Worm (Caenorhabditis elegans) whole organism, young adult: ENCODE measurements around the gene manf-1.

Experiments used
- D2030.7 ChIP-seq: fragments of 200-800 bp; sonication (Bioruptor generic); IDR thresholded peaks from 2 replicates; pipeline ENCODE4 v1.3.6; 2022; ENCODE audit warnings: missing genetic modification reagents, missing genetic modification characterization, missing compliant biosample characterization
- F33H1.4 ChIP-seq: fragments of 200-800 bp; sonication (Bioruptor generic); IDR thresholded peaks from 2 replicates; pipeline ENCODE4 v1.3.6; 2022; ENCODE audit warnings: missing genetic modification reagents, missing genetic modification characterization, missing compliant biosample characterization
- F37B4.10 ChIP-seq: fragments of 200-800 bp; sonication (Bioruptor generic); IDR thresholded peaks from 2 replicates; pipeline ENCODE4 v1.3.6; 2022; ENCODE audit warnings: missing genetic modification characterization, missing compliant biosample characterization
- F57A8.1 ChIP-seq: fragments of 200-800 bp; sonication (Bioruptor generic); optimal IDR thresholded peaks from 2 replicates; lab custom pipeline; 2018; ENCODE audit warnings: mild to moderate bottlenecking, missing genetic modification characterization, moderate library complexity, missing compliant biosample characterization
- F57C9.4 ChIP-seq: sonication (generic microtip); optimal IDR thresholded peaks from 2 replicates; lab custom pipeline; 2017; ENCODE audit warnings: mild to moderate bottlenecking, missing genetic modification characterization, missing compliant biosample characterization
- K11D2.4 ChIP-seq: fragments of 200-800 bp; sonication (Bioruptor generic); IDR thresholded peaks from 2 replicates; pipeline ENCODE4 v1.3.6; 2022; ENCODE audit warnings: missing genetic modification reagents, missing genetic modification characterization, missing compliant biosample characterization
- Y79H2A.3 ChIP-seq: fragments of 200-800 bp; sonication (Bioruptor generic); conservative IDR thresholded peaks from 2 replicates; pipeline ENCODE4 v1.3.6; 2022; ENCODE audit warnings: missing genetic modification reagents, missing genetic modification characterization, missing compliant biosample characterization
- akir-1 ChIP-seq: fragments of 200-800 bp; sonication (Bioruptor generic); optimal IDR thresholded peaks from 2 replicates; lab custom pipeline; 2018; ENCODE audit warnings: mild to moderate bottlenecking, missing genetic modification characterization, moderate library complexity, missing compliant biosample characterization
- athp-1 ChIP-seq: sonication (generic microtip); optimal IDR thresholded peaks from 2 replicates; lab custom pipeline; 2017; ENCODE audit warnings: mild to moderate bottlenecking, missing genetic modification characterization, missing compliant biosample characterization
- attf-3 ChIP-seq: fragments of 200-800 bp; sonication (Bioruptor generic); conservative IDR thresholded peaks from 2 replicates; pipeline ENCODE4 v1.3.6; 2022; ENCODE audit warnings: missing genetic modification reagents, missing genetic modification characterization, missing compliant biosample characterization
- bed-1 ChIP-seq: fragments of 200-800 bp; sonication (Bioruptor generic); IDR thresholded peaks from 2 replicates; pipeline ENCODE4 v1.3.6; 2022; ENCODE audit warnings: missing genetic modification reagents, missing genetic modification characterization, missing compliant biosample characterization
- ccch-3 ChIP-seq: fragments of 200-800 bp; sonication (Bioruptor generic); optimal IDR thresholded peaks from 2 replicates; lab custom pipeline; 2018; ENCODE audit warnings: mild to moderate bottlenecking, missing genetic modification characterization, missing compliant biosample characterization
- ceh-100 ChIP-seq: fragments of 200-800 bp; sonication (Bioruptor generic); IDR thresholded peaks from 2 replicates; pipeline ENCODE4 v1.3.6; 2022; ENCODE audit warnings: missing genetic modification reagents, missing genetic modification characterization, missing compliant biosample characterization
- ceh-27 ChIP-seq: fragments of 200-800 bp; sonication (Bioruptor generic); optimal IDR thresholded peaks from 2 replicates; lab custom pipeline; 2018; ENCODE audit warnings: mild to moderate bottlenecking, missing genetic modification characterization, moderate library complexity, missing compliant biosample characterization
- ceh-40 ChIP-seq: fragments of 200-800 bp; sonication (Bioruptor generic); IDR thresholded peaks from 2 replicates; pipeline ENCODE4 v1.3.6; 2022; ENCODE audit warnings: missing genetic modification characterization, missing compliant biosample characterization
- ceh-91 ChIP-seq: fragments of 200-800 bp; sonication (Bioruptor generic); IDR thresholded peaks from 2 replicates; pipeline ENCODE4 v1.3.6; 2022; ENCODE audit warnings: missing genetic modification reagents, missing genetic modification characterization, missing compliant biosample characterization
- die-1 ChIP-seq: sonication (generic microtip); optimal IDR thresholded peaks from 2 replicates; lab custom pipeline; 2016; ENCODE audit warnings: missing genotype, mild to moderate bottlenecking, missing genetic modification characterization, missing compliant biosample characterization
- dpff-1 ChIP-seq: sonication (generic microtip); optimal IDR thresholded peaks from 2 replicates; lab custom pipeline; 2017; ENCODE audit warnings: mild to moderate bottlenecking, missing genetic modification characterization, missing compliant biosample characterization
- egrh-3 ChIP-seq: fragments of 200-800 bp; sonication (Bioruptor generic); IDR thresholded peaks from 2 replicates; pipeline ENCODE4 v1.3.6; 2022; ENCODE audit warnings: missing genetic modification reagents, missing genetic modification characterization, missing compliant biosample characterization
- ets-4 ChIP-seq: fragments of 200-800 bp; sonication (Bioruptor generic); optimal IDR thresholded peaks from 2 replicates; lab custom pipeline; 2018; ENCODE audit warnings: mild to moderate bottlenecking, missing genetic modification characterization, missing compliant biosample characterization
- hlh-26 ChIP-seq: fragments of 200-800 bp; sonication (Bioruptor generic); conservative IDR thresholded peaks from 2 replicates; pipeline ENCODE4 v1.3.6; 2022; ENCODE audit warnings: missing genetic modification reagents, missing genetic modification characterization, missing compliant biosample characterization
- lin-26 ChIP-seq: fragments of 200-800 bp; sonication (Bioruptor generic); IDR thresholded peaks from 2 replicates; pipeline ENCODE4 v1.3.6; 2022; ENCODE audit warnings: missing genetic modification reagents, missing genetic modification characterization, missing compliant biosample characterization
- madf-8 ChIP-seq: fragments of 200-800 bp; sonication (Bioruptor generic); conservative IDR thresholded peaks from 2 replicates; pipeline ENCODE4 v1.3.6; 2022; ENCODE audit warnings: missing genetic modification reagents, missing genetic modification characterization, missing compliant biosample characterization
- mcd-1 ChIP-seq: fragments of 200-800 bp; sonication (Bioruptor generic); IDR thresholded peaks from 2 replicates; pipeline ENCODE4 v1.3.6; 2022; ENCODE audit warnings: missing genetic modification reagents, missing genetic modification characterization, missing compliant biosample characterization
- mel-28 ChIP-seq: sonication (generic microtip); optimal IDR thresholded peaks from 2 replicates; lab custom pipeline; 2016; ENCODE audit warnings: borderline replicate concordance, mild to moderate bottlenecking, missing genetic modification characterization, missing compliant biosample characterization
- nhr-27 ChIP-seq: fragments of 200-800 bp; sonication (Bioruptor generic); optimal IDR thresholded peaks from 2 replicates; lab custom pipeline; 2018; ENCODE audit warnings: mild to moderate bottlenecking, missing genetic modification characterization, moderate library complexity, missing compliant biosample characterization
- nhr-80 ChIP-seq: sonication (generic microtip); optimal IDR thresholded peaks from 2 replicates; lab custom pipeline; 2016; ENCODE audit warnings: missing genetic modification characterization, missing compliant biosample characterization
- rpc-1 ChIP-seq, 2 experiments: fragments of 150-350 bp in 1 of 2; sonication (generic microtip) in 1 of 2; optimal IDR thresholded peaks; 2 replicates each; lab custom pipeline; 2014 to 2018; ENCODE audit warnings: missing biosample characterization in 1 of 2, missing genetic modification characterization in 1 of 2, missing genetic modification reagents in 1 of 2, missing genotype in 1 of 2
- sea-2 ChIP-seq: fragments of 200-800 bp; sonication (Bioruptor generic); IDR thresholded peaks from 2 replicates; pipeline ENCODE4 v1.3.6; 2022; ENCODE audit warnings: missing genetic modification characterization, missing compliant biosample characterization
- snpc-4 ChIP-seq, 5 experiments: fragments of 150-350 bp in 1 of 5; sonication (generic microtip) in 4 of 5; optimal IDR thresholded peaks; 2 replicates each; lab custom pipeline; 2014 to 2018; ENCODE audit warnings: missing genetic modification characterization in 5 of 5, missing biosample characterization in 3 of 5, antibody characterized with exemption in 2 of 5, mild to moderate bottlenecking in 2 of 5, missing compliant biosample characterization in 2 of 5, missing genotype in 2 of 5, moderate library complexity in 2 of 5, missing genetic modification reagents in 1 of 5
- tbx-9 ChIP-seq: sonication (generic microtip); optimal IDR thresholded peaks from 2 replicates; lab custom pipeline; 2016; ENCODE audit warnings: borderline replicate concordance, missing genetic modification characterization, inconsistent platforms, missing compliant biosample characterization
- unc-130 ChIP-seq: sonication (generic microtip); optimal IDR thresholded peaks from 2 replicates; lab custom pipeline; 2016; ENCODE audit warnings: missing genetic modification reagents, missing genetic modification characterization, missing compliant biosample characterization
- zfh-2 ChIP-seq: fragments of 200-800 bp; sonication (Bioruptor generic); conservative IDR thresholded peaks from 2 replicates; pipeline ENCODE4 v1.3.6; 2022; ENCODE audit warnings: missing genetic modification reagents, missing genetic modification characterization, missing compliant biosample characterization
- ztf-18 ChIP-seq: sonication (generic microtip); optimal IDR thresholded peaks from 2 replicates; lab custom pipeline; 2016; ENCODE audit warnings: missing genotype, mild to moderate bottlenecking, missing genetic modification characterization, missing compliant biosample characterization
- ztf-26 ChIP-seq: sonication (generic microtip); optimal IDR thresholded peaks from 2 replicates; lab custom pipeline; 2017; ENCODE audit warnings: missing genetic modification characterization, missing compliant biosample characterization
- ztf-28 ChIP-seq: fragments of 200-800 bp; sonication (Bioruptor generic); IDR thresholded peaks from 2 replicates; pipeline ENCODE4 v1.3.6; 2022; ENCODE audit warnings: missing genetic modification reagents, missing genetic modification characterization, missing compliant biosample characterization
- ztf-3 ChIP-seq: fragments of 200-800 bp; sonication (Bioruptor generic); optimal IDR thresholded peaks from 2 replicates; lab custom pipeline; 2018; ENCODE audit warnings: mild to moderate bottlenecking, missing genetic modification characterization, missing compliant biosample characterization

The manf-1 gene

DNA sequence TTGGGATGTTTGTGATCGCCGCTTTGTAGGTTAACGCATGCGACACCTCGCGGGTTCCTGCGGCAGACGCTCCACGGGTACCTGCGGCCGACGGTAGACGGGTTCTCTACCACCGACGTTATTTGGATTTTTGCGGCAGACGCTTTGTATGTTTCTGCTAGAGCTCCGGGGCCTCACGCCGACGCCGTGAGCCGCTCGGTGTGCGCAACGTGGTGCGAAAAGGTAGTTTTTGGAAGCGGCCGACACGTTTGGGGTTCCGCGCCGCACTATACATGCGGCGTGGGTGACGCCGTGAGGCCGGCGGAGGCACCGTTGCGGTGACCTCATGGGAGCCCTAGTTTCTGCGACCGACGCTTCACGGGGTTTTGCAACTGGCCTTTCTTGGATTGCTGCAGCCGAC lies 42.8 kb upstream of the manf-1 start:
- 0 out of 2 replicates have a peak, but pooled peaks have one; percentile 18 for TF ChIP-seq F33H1.4 (GFP tag; lab: Robert Waterston, UW)
- TF ChIP-seq akir-1 (GFP tag; lab: Kevin White, UChicago): no peak
- no peak for TF ChIP-seq snpc-4 (GFP tag; optimal IDR thresholded peaks at IDR 0.05; lab: Kevin White, UChicago)
- TF ChIP-seq snpc-4 (tag; optimal IDR thresholded peaks at IDR 0.05; lab: Kevin White, UChicago): peak in 1 of 4 experiments; percentile 74
- TF ChIP-seq zfh-2: peak; percentile 90
- TF ChIP-seq egrh-3 (GFP tag; lab: Robert Waterston, UW): peak; percentile 76; the same call in 1 of the 2 replicates
- peak; percentile 27; the same call in 1 of the 2 replicates for TF ChIP-seq mcd-1 (GFP tag; lab: Robert Waterston, UW)
- TF ChIP-seq die-1: no peak
- no peak for TF ChIP-seq dpff-1 (tag; lab: Kevin White, UChicago)

DNA sequence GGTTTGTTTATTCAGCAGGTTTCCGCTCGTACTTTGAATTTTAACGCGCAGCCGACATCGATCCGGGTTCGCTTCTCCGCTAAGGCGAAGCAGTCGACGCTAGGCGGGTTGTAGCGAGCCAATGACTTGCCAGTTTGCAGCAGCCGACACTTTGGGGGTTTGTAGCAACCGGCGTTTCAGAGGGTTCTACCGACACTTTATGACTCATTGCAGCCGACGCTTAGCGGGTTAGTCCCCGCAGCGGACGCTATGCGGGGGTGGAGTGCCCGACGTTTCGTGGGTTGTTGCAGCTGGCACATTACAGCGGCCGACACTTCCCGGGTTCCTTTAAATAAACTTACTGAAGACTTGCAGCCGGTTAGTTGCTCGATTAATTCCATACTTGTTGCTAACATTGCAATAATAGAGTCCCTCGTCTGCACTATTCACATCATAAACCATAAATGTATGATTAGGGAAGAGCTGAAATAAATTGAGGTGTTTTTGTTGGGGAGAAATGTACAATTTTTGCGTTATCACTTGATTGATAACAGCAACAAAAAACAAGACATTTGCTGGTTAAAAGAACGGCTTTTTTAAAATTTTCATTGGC lies 41.3 kb upstream of the manf-1 start, which contains the start of gene Y54G2A.57:
Gene Y54G2A.57, plus strand, starts transcription at position 542 of the 592 bp plus-strand sequence.
- TF ChIP-seq lin-26 (no peak), ztf-3 (GFP tag; lab: Kevin White, UChicago) (no peak), zfh-2 (peak; percentile 55), snpc-4 (GFP tag; optimal IDR thresholded peaks at IDR 0.05; lab: Kevin White, UChicago) (no peak), snpc-4 (tag; optimal IDR thresholded peaks at IDR 0.05; lab: Kevin White, UChicago) (peak in 2 of 4 experiments; percentile 10 to 48)

DNA sequence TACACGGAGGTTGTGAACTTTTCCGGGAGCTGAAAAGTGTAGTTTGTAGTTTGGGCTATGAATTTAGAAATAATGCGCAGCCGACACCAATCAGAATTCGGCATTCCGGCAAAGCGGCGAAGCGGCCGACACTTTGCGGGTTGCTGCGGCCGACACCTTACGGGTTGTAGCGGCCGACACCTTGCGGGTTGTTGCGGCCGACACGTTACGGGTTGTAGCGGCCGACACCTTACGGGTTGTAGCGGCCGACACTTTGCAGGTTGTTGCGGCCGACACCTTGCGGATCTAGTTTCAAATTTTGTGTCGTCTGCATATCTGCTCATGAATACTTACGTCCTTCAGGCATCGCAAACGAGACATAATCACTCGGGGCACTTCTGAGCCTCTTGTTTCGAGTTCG lies 38.7 kb upstream of the manf-1 start:
- TF ChIP-seq zfh-2: peak; percentile 73; the same call in 1 of the 2 replicates
- TF ChIP-seq ztf-28 (GFP tag; lab: Robert Waterston, UW): 0 out of 2 replicates have a peak, but pooled peaks have one; percentile 60
- no peak for TF ChIP-seq Y79H2A.3
- no peak for TF ChIP-seq mel-28 (tag; lab: Kevin White, UChicago)
- TF ChIP-seq ceh-40 (GFP tag; lab: Robert Waterston, UW): no peak
- TF ChIP-seq F57A8.1 (GFP tag; lab: Kevin White, UChicago): no peak
- no peak for TF ChIP-seq bed-1 (GFP tag; lab: Robert Waterston, UW)
- TF ChIP-seq F37B4.10 (GFP tag; lab: Robert Waterston, UW): no peak
- no peak for TF ChIP-seq nhr-80 (tag; lab: Kevin White, UChicago)
- TF ChIP-seq ztf-18 (tag; lab: Kevin White, UChicago): no peak
- TF ChIP-seq D2030.7: no peak
- no peak for TF ChIP-seq ets-4
- TF ChIP-seq athp-1 (tag; lab: Kevin White, UChicago): no peak
- no peak for TF ChIP-seq ccch-3 (GFP tag; lab: Kevin White, UChicago)
- no peak for TF ChIP-seq unc-130 (GFP tag; lab: Kevin White, UChicago)
- no peak for TF ChIP-seq F57C9.4
- TF ChIP-seq ceh-100: no peak
- TF ChIP-seq snpc-4 (GFP tag; optimal IDR thresholded peaks at IDR 0.05; lab: Kevin White, UChicago): no peak
- TF ChIP-seq snpc-4 (tag; optimal IDR thresholded peaks at IDR 0.05; lab: Kevin White, UChicago): peak in 2 of 4 experiments; percentile 13 to 69
- no peak for TF ChIP-seq ceh-91
- no peak for TF ChIP-seq nhr-27 (tag; lab: Kevin White, UChicago)

DNA sequence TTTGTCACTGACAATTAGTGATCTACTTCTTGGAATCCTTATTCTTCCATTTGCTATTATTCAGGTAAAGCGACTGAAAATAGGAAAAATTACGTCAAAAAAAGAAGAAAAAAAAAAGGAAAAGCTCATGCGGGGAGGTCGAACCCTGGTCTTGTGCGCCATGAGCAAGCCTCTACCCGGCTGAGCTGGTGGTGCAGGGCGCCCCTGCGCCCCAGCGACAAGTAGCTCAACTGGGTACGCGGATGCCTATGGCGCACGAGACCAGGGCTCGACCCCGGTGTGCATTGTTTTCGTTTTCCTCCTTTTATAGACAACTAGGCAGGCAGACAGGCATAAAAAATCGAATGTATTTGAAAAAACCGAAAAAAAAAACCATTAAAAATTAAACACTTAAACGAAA lies 32.0 kb upstream of the manf-1 start:
- TF ChIP-seq rpc-1 (optimal IDR thresholded peaks at IDR 0.05; lab: Kevin White, UChicago) (no peak), rpc-1 (tag; optimal IDR thresholded peaks at IDR 0.05; lab: Kevin White, UChicago) (peak; percentile 9), egrh-3 (GFP tag; lab: Robert Waterston, UW) (peak; percentile 70; the same call in 1 of the 2 replicates), attf-3 (GFP tag; lab: Robert Waterston, UW) (no peak)

DNA sequence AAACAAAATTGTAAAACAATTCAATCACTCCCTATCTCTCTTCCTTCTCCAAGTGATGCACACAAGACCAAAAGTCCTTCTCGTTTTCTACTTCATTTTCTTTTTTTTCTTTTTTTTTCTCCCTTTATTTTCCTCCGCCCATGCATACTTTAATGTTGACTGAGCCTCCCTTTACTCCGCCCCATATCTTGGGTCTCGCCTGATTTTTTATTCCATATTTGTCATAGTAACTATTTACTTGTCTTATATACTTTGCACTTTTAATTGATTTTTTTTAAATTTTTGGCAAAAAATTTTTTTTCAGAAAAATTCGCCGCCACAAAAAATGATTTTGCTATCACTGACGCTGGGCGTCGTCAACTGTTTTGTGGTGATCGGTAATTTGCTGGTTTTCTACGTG lies 31.6 kb upstream of the manf-1 start, which contains the start of gene ser-6:
Gene ser-6, plus strand, starts transcription at position 301 of the 400 bp plus-strand sequence.
- TF ChIP-seq nhr-27 (tag; lab: Kevin White, UChicago) (no peak), F57A8.1 (GFP tag; lab: Kevin White, UChicago) (no peak), hlh-26 (GFP tag; lab: Robert Waterston, UW) (no peak), athp-1 (tag; lab: Kevin White, UChicago) (no peak), ztf-26 (tag; lab: Kevin White, UChicago) (no peak), sea-2 (GFP tag; lab: Robert Waterston, UW) (no peak), ceh-27 (GFP tag; lab: Kevin White, UChicago) (no peak), nhr-80 (tag; lab: Kevin White, UChicago) (no peak), madf-8 (no peak), tbx-9 (tag; lab: Kevin White, UChicago) (no peak), K11D2.4 (GFP tag; lab: Robert Waterston, UW) (no peak)
